Worm (Caenorhabditis elegans) whole organism, L2 larva: ENCODE measurements around the gene clec-147.

Source experiments
- C34F6.9 ChIP-seq: fragments of 150-350 bp; optimal IDR thresholded peaks from 2 replicates; lab custom pipeline; 2014; ENCODE audit warnings: missing biosample characterization, missing genetic modification characterization
- F13H6.1 ChIP-seq: sonication (generic microtip); optimal IDR thresholded peaks from 2 replicates; lab custom pipeline; 2016; ENCODE audit warnings: missing genetic modification characterization, missing compliant biosample characterization
- R02D3.7 ChIP-seq: fragments of 150-350 bp; optimal IDR thresholded peaks from 2 replicates; lab custom pipeline; 2014; ENCODE audit warnings: missing biosample characterization, missing genetic modification characterization
- ZK546.5 ChIP-seq: sonication (generic microtip); optimal IDR thresholded peaks from 2 replicates; lab custom pipeline; 2017; ENCODE audit warnings: missing biosample characterization, missing genetic modification characterization
- alr-1 ChIP-seq: fragments of 150-350 bp; optimal IDR thresholded peaks from 2 replicates; lab custom pipeline; 2014; ENCODE audit warnings: missing biosample characterization, missing genetic modification characterization
- aly-2 ChIP-seq: fragments of 150-350 bp; optimal IDR thresholded peaks from 2 replicates; lab custom pipeline; 2014; ENCODE audit warnings: missing biosample characterization, missing genetic modification characterization
- ama-1 ChIP-seq: fragments of 150-350 bp; optimal IDR thresholded peaks from 2 replicates; lab custom pipeline; 2018; ENCODE audit warnings: inconsistent platforms
- blmp-1 ChIP-seq: sonication (generic microtip); optimal IDR thresholded peaks from 2 replicates; lab custom pipeline; 2017; ENCODE audit warnings: missing genetic modification characterization, mild to moderate bottlenecking, missing compliant biosample characterization, antibody characterized with exemption, moderate library complexity; ENCODE audit not compliant: insufficient read depth
- ceh-16 ChIP-seq: fragments of 150-350 bp; optimal IDR thresholded peaks from 2 replicates; lab custom pipeline; 2014; ENCODE audit warnings: missing biosample characterization, missing genetic modification characterization
- ceh-82 ChIP-seq: fragments of 150-350 bp; optimal IDR thresholded peaks from 2 replicates; lab custom pipeline; 2014; ENCODE audit warnings: missing biosample characterization, missing genetic modification characterization
- crh-2 ChIP-seq: sonication (generic microtip); optimal IDR thresholded peaks from 2 replicates; lab custom pipeline; 2017; ENCODE audit warnings: missing biosample characterization, missing genetic modification characterization
- dmd-4 ChIP-seq: sonication (generic microtip); optimal IDR thresholded peaks from 2 replicates; lab custom pipeline; 2017; ENCODE audit warnings: missing biosample characterization, missing genetic modification characterization
- elt-3 ChIP-seq: sonication (generic microtip); optimal IDR thresholded peaks from 2 replicates; lab custom pipeline; 2017; ENCODE audit warnings: missing biosample characterization, missing genetic modification characterization
- fos-1 ChIP-seq: fragments of 150-350 bp; optimal IDR thresholded peaks from 2 replicates; lab custom pipeline; 2014; ENCODE audit warnings: missing biosample characterization, missing genetic modification characterization
- gmeb-1 ChIP-seq: fragments of 150-350 bp; optimal IDR thresholded peaks from 2 replicates; lab custom pipeline; 2014; ENCODE audit warnings: missing biosample characterization, missing genetic modification characterization
- lin-11 ChIP-seq: fragments of 150-350 bp; sonication (generic microtip); optimal IDR thresholded peaks from 2 replicates; lab custom pipeline; 2014; ENCODE audit warnings: missing biosample characterization, missing genetic modification characterization, inconsistent platforms, mixed read lengths
- lin-13 ChIP-seq: fragments of 150-350 bp; optimal IDR thresholded peaks from 2 replicates; lab custom pipeline; 2014; ENCODE audit warnings: missing biosample characterization, missing genetic modification reagents, missing genetic modification characterization
- lin-39 ChIP-seq: fragments of 150-350 bp; optimal IDR thresholded peaks from 2 replicates; lab custom pipeline; 2014; ENCODE audit warnings: missing biosample characterization, missing genetic modification reagents, missing genetic modification characterization
- mab-5 ChIP-seq: fragments of 150-350 bp; optimal IDR thresholded peaks from 2 replicates; lab custom pipeline; 2014; ENCODE audit warnings: missing biosample characterization, missing genetic modification characterization
- mbf-1 ChIP-seq: sonication (generic microtip); optimal IDR thresholded peaks from 2 replicates; lab custom pipeline; 2017; ENCODE audit warnings: missing biosample characterization, missing genetic modification characterization
- mdl-1 ChIP-seq, 2 experiments: fragments of 150-350 bp in 1 of 2; sonication (generic microtip) in 1 of 2; optimal IDR thresholded peaks; 2 replicates each; lab custom pipeline; 2017; ENCODE audit warnings: missing biosample characterization in 2 of 2, missing genetic modification characterization in 2 of 2
- nhr-11 ChIP-seq: fragments of 150-350 bp; optimal IDR thresholded peaks from 2 replicates; lab custom pipeline; 2014; ENCODE audit warnings: missing biosample characterization, missing genetic modification characterization
- nhr-12 ChIP-seq: fragments of 150-350 bp; optimal IDR thresholded peaks from 2 replicates; lab custom pipeline; 2014; ENCODE audit warnings: missing biosample characterization, missing genetic modification characterization
- nhr-129 ChIP-seq: fragments of 150-350 bp; optimal IDR thresholded peaks from 2 replicates; lab custom pipeline; 2014; ENCODE audit warnings: missing biosample characterization, missing genetic modification characterization
- nhr-21 ChIP-seq: fragments of 150-350 bp; optimal IDR thresholded peaks from 2 replicates; lab custom pipeline; 2014; ENCODE audit warnings: missing biosample characterization, missing genetic modification characterization
- nhr-23 ChIP-seq: fragments of 150-350 bp; optimal IDR thresholded peaks from 2 replicates; lab custom pipeline; 2014; ENCODE audit warnings: missing biosample characterization, missing genetic modification reagents, missing genetic modification characterization
- nhr-237 ChIP-seq: fragments of 150-350 bp; optimal IDR thresholded peaks from 2 replicates; lab custom pipeline; 2014; ENCODE audit warnings: missing biosample characterization, missing genetic modification characterization
- nhr-25 ChIP-seq: fragments of 150-350 bp; sonication (generic microtip); optimal IDR thresholded peaks from 3 replicates; lab custom pipeline; 2014; ENCODE audit warnings: missing biosample characterization, missing genetic modification characterization
- nhr-6 ChIP-seq: fragments of 150-350 bp; optimal IDR thresholded peaks from 2 replicates; lab custom pipeline; 2014; ENCODE audit warnings: missing biosample characterization, missing genetic modification characterization
- nhr-77 ChIP-seq: fragments of 150-350 bp; optimal IDR thresholded peaks from 2 replicates; lab custom pipeline; 2014; ENCODE audit warnings: missing biosample characterization, missing genetic modification characterization
- peb-1 ChIP-seq: fragments of 150-350 bp; optimal IDR thresholded peaks from 2 replicates; lab custom pipeline; 2014; ENCODE audit warnings: missing biosample characterization, missing genetic modification characterization
- sma-3 ChIP-seq: sonication (generic microtip); optimal IDR thresholded peaks from 2 replicates; lab custom pipeline; 2016; ENCODE audit warnings: missing genetic modification reagents, missing genetic modification characterization, missing compliant biosample characterization
- sma-9 ChIP-seq, 2 experiments: fragments of 150-350 bp in 1 of 2; sonication (generic microtip) in 1 of 2; optimal IDR thresholded peaks; 2 replicates each; lab custom pipeline; 2014 to 2016; ENCODE audit warnings: missing genetic modification characterization in 2 of 2, mild to moderate bottlenecking in 1 of 2, missing biosample characterization in 1 of 2, missing compliant biosample characterization in 1 of 2, missing genetic modification reagents in 1 of 2, moderate library complexity in 1 of 2
- snpc-4 ChIP-seq: fragments of 150-350 bp; optimal IDR thresholded peaks from 2 replicates; lab custom pipeline; 2014; ENCODE audit warnings: missing biosample characterization, missing genetic modification characterization
- unc-39 ChIP-seq: fragments of 150-350 bp; optimal IDR thresholded peaks from 2 replicates; lab custom pipeline; 2014; ENCODE audit warnings: missing biosample characterization, missing genetic modification characterization
- unc-55 ChIP-seq: fragments of 150-350 bp; sonication (generic microtip); optimal IDR thresholded peaks from 3 replicates; lab custom pipeline; 2014; ENCODE audit warnings: missing biosample characterization, missing genetic modification reagents, missing genetic modification characterization
- unc-62 ChIP-seq: fragments of 150-350 bp; optimal IDR thresholded peaks from 2 replicates; lab custom pipeline; 2014; ENCODE audit warnings: missing biosample characterization, missing genetic modification reagents, missing genetic modification characterization
- zag-1 ChIP-seq: fragments of 150-350 bp; optimal IDR thresholded peaks from 2 replicates; lab custom pipeline; 2014; ENCODE audit warnings: missing biosample characterization, missing genetic modification characterization
- ztf-1 ChIP-seq: fragments of 200-800 bp; sonication (Bioruptor generic); conservative IDR thresholded peaks from 2 replicates; pipeline ENCODE4 v1.3.6; 2022; ENCODE audit warnings: missing genetic modification characterization, missing compliant biosample characterization
- ztf-11 ChIP-seq: sonication (generic microtip); optimal IDR thresholded peaks from 2 replicates; lab custom pipeline; 2017; ENCODE audit warnings: missing biosample characterization, missing genetic modification characterization

clec-147 gene

ce11 chrII:14550613-14551012 lies 13.0 kb upstream of the clec-147 start, which contains the start of gene nlp-41:
Gene nlp-41 (plus strand): TSS chrII:14550913.
- TF ChIP-seq nhr-77 (tag; lab: Kevin White, UChicago) (no peak), unc-55 (GFP tag; lab: Kevin White, UChicago) (no peak), nhr-11 (tag; lab: Kevin White, UChicago) (no peak), lin-11 (no peak), R02D3.7 (tag; lab: Kevin White, UChicago) (no peak), fos-1 (tag; lab: Kevin White, UChicago) (no peak), lin-39 (tag; lab: Kevin White, UChicago) (no peak), aly-2 (tag; lab: Kevin White, UChicago) (no peak), blmp-1 (tag; lab: Kevin White, UChicago) (no peak), mdl-1 (tag; optimal IDR thresholded peaks at IDR 0.05; lab: Kevin White, UChicago) (no peak), peb-1 (no peak), nhr-129 (tag; lab: Kevin White, UChicago) (no peak), gmeb-1 (tag; lab: Kevin White, UChicago) (no peak), elt-3 (tag; lab: Kevin White, UChicago) (no peak), dmd-4 (tag; lab: Kevin White, UChicago) (no peak)

- TF ChIP-seq mbf-1 (tag; lab: Kevin White, UChicago) (no peak), fos-1 (tag; lab: Kevin White, UChicago) (no peak), ztf-11 (tag; lab: Kevin White, UChicago) (no peak), unc-62 (GFP tag; lab: Kevin White, UChicago) (no peak), nhr-11 (tag; lab: Kevin White, UChicago) (no peak), ZK546.5 (tag; lab: Kevin White, UChicago) (no peak), unc-39 (no peak)
Measured at ce11 chrII:14548691-14549090, 11.1 kb upstream of the clec-147 start, which contains the start of gene gcy-29. Gene gcy-29 (minus strand): TSS chrII:14548791.

- TF ChIP-seq fos-1 (tag; lab: Kevin White, UChicago) (peak; percentile 84), lin-13 (GFP tag; lab: Kevin White, UChicago) (no peak)
- TF ChIP-seq, all 48 proteins: peak for 1
Measured at ce11 chrII:14540551-14540950, 2.9 kb upstream of the clec-147 start.

ce11 chrII:14534000-14534399 lies 3.6 kb downstream of the clec-147 start, which contains the start of gene C04H5.1:
Gene C04H5.1 (plus strand): TSS chrII:14534300.
- TF ChIP-seq unc-39 (no peak), ama-1 (lab: Kevin White, UChicago) (no peak), mdl-1 (tag; optimal IDR thresholded peaks at IDR 0.05; lab: Kevin White, UChicago) (no peak), ztf-1 (GFP tag; lab: Robert Waterston, UW) (no peak), ceh-82 (tag; lab: Kevin White, UChicago) (no peak), aly-2 (tag; lab: Kevin White, UChicago) (no peak), lin-11 (no peak), nhr-12 (tag; lab: Kevin White, UChicago) (no peak), sma-3 (no peak), blmp-1 (tag; lab: Kevin White, UChicago) (no peak), elt-3 (tag; lab: Kevin White, UChicago) (no peak), nhr-237 (tag; lab: Kevin White, UChicago) (no peak), nhr-23 (tag; lab: Kevin White, UChicago) (no peak), alr-1 (tag; lab: Kevin White, UChicago) (no peak), dmd-4 (tag; lab: Kevin White, UChicago) (no peak), ZK546.5 (tag; lab: Kevin White, UChicago) (no peak), ztf-11 (tag; lab: Kevin White, UChicago) (no peak), mbf-1 (tag; lab: Kevin White, UChicago) (no peak)

ce11 chrII:14528233-14528802 lies 9.3 kb downstream of the clec-147 start, which contains the start of the genes F57C2.5 and spat-1:
Gene F57C2.5 (minus strand): TSS chrII:14528239.
Gene spat-1 (plus strand): TSS chrII:14528752.
- TF ChIP-seq ceh-16 (no peak), gmeb-1 (tag; lab: Kevin White, UChicago) (peak; percentile 33), C34F6.9 (tag; lab: Kevin White, UChicago) (peak; percentile 81), nhr-25 (tag; lab: Kevin White, UChicago) (peak; percentile 63), sma-3 (peak; percentile 84), nhr-11 (tag; lab: Kevin White, UChicago) (no peak), elt-3 (tag; lab: Kevin White, UChicago) (no peak), dmd-4 (tag; lab: Kevin White, UChicago) (no peak), mbf-1 (tag; lab: Kevin White, UChicago) (no peak), sma-9 (GFP tag; optimal IDR thresholded peaks at IDR 0.05; lab: Kevin White, UChicago) (no peak), sma-9 (tag; optimal IDR thresholded peaks at IDR 0.05; lab: Kevin White, UChicago) (no peak), crh-2 (peak; percentile 70), unc-55 (GFP tag; lab: Kevin White, UChicago) (peak; percentile 88), zag-1 (no peak), nhr-6 (tag; lab: Kevin White, UChicago) (no peak), R02D3.7 (tag; lab: Kevin White, UChicago) (no peak), nhr-23 (tag; lab: Kevin White, UChicago) (no peak), unc-39 (no peak), fos-1 (tag; lab: Kevin White, UChicago) (peak; percentile 46), snpc-4 (tag; lab: Kevin White, UChicago) (peak; percentile 2), lin-13 (GFP tag; lab: Kevin White, UChicago) (peak; percentile 65), aly-2 (tag; lab: Kevin White, UChicago) (no peak), mab-5 (tag; lab: Kevin White, UChicago) (no peak), nhr-129 (tag; lab: Kevin White, UChicago) (peak; percentile 72), nhr-21 (tag; lab: Kevin White, UChicago) (no peak), ceh-82 (tag; lab: Kevin White, UChicago) (no peak), F13H6.1 (tag; lab: Kevin White, UChicago) (peak; percentile 59), mdl-1 (tag; optimal IDR thresholded peaks at IDR 0.05; lab: Kevin White, UChicago) (no peak), nhr-237 (tag; lab: Kevin White, UChicago) (no peak)
